Worm (Caenorhabditis elegans): Measurements from ENCODE around the gene nhr-101.

Gene nhr-101

DNA sequence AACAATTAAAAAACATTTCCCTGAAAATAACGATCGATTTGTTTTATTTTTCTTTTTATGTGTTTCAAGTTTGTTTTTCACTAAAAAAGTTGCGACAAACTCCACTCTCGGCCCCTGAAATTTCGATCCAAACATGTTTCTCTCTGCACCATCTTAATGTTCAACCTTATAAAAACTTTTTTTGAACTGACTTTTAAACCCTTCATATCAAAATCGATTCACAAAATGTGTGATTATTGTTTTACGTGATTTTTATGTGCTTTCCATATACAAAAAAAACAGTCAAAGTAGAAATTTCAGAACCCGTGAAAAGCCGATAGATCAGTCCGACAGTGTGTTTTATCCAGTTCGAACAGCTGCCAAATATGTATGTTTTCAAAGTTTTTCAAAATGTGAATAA is 42.7 kb upstream of the nhr-101 start, which contains the start of gene ccch-1:
TSS of gene ccch-1 (plus strand) at position 301 of the 400 bp plus-strand sequence.
- TF ChIP-seq T07F8.4 (tag; optimal IDR thresholded peaks at IDR 0.05) (no peak), zim-3 (tag; optimal IDR thresholded peaks at IDR 0.05) (no peak), lin-26 (GFP tag; IDR thresholded peaks at IDR 0.05) (no peak), Y53F4B.3 (GFP tag; IDR thresholded peaks at IDR 0.05) (no peak), bed-1 (GFP tag; IDR thresholded peaks at IDR 0.05) (no peak), lsy-27 (tag; optimal IDR thresholded peaks at IDR 0.05; ENCODE audit: borderline replicate concordance, insufficient read depth) (no peak), fkh-3 (tag; optimal IDR thresholded peaks at IDR 0.05) (no peak), let-526 (GFP tag; IDR thresholded peaks at IDR 0.05) (no peak), tlf-1 (GFP tag; optimal IDR thresholded peaks at IDR 0.05) (no peak), dpff-1 (tag; optimal IDR thresholded peaks at IDR 0.05) (no peak), hsf-1 (GFP tag; IDR thresholded peaks at IDR 0.05) (no peak), ZK185.1 (tag; optimal IDR thresholded peaks at IDR 0.05; ENCODE audit: poor library complexity, severe bottlenecking) (no peak)

DNA sequence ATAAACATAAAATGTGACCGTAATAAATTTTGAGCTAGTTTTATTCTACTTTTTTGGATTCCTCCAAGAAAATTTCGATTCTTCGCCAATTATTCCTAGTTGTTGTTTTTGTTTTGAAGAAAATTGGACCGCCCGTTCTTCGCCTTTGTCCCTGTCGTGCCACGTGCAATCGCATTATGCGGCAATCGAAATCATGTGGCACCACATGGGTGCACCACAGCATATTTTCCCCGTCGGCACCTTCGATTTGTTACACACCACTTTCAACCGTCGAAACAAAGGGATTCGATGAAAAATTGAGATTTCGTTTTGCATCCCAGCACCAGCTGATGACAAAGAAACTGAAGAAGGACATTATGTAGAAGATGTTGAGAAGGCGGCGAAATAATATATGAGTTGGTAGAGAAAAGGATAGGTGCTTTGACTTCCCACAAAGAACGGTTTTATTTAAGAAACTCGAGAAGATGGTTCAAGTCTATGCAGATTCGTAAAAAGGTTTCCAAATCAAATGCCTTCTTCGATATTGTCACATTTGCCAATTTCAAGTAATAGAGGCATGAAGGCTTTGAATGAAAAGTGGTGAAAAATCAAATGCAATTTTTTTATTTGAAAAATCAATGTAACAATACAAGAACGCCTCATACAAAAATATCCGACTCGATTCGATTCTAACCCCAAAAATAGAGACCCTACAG is 41.5 kb upstream of the nhr-101 start:
- TF ChIP-seq dox-1 (GFP tag; IDR thresholded peaks at IDR 0.05) (no peak), C06A6.2 (GFP tag; conservative IDR thresholded peaks at IDR 0.05) (no peak), nfya-1 (tag; optimal IDR thresholded peaks at IDR 0.05; ENCODE audit: borderline replicate concordance, insufficient read depth) (no peak), somi-1 (GFP tag; optimal IDR thresholded peaks at IDR 0.05) (no peak), mel-28 (tag; optimal IDR thresholded peaks at IDR 0.05; ENCODE audit: borderline replicate concordance) (no peak), cebp-1 (GFP tag; IDR thresholded peaks at IDR 0.05) (no peak), cebp-1 (tag; optimal IDR thresholded peaks at IDR 0.05) (no peak), hmg-20 (GFP tag; IDR thresholded peaks at IDR 0.05) (no peak)

DNA sequence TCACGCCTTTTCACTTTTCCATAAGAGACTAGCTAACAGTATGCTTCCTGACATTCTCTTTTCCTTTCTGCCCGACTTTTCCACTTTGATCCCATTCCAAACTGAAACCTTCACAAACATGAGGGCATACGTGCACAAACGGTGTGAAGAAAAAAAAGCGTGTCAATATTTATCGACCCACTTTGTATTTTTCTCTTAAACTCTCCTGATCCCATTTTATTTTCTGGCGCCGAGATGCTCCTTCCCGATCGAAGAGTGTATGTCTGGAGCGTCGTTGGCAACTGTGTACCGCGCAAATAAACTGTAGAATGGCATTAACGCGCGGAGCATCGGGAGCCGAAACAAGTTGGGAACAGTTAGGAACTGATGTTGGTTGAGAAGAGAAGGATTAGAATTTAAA is 40.7 kb upstream of the nhr-101 start:
- TF ChIP-seq Y79H2A.3 (GFP tag; conservative IDR thresholded peaks at IDR 0.05) (no peak), egl-44 (GFP tag; IDR thresholded peaks at IDR 0.05) (no peak), dpff-1 (tag; optimal IDR thresholded peaks at IDR 0.05) (no peak), repo-1 (tag; optimal IDR thresholded peaks at IDR 0.05) (no peak)

DNA sequence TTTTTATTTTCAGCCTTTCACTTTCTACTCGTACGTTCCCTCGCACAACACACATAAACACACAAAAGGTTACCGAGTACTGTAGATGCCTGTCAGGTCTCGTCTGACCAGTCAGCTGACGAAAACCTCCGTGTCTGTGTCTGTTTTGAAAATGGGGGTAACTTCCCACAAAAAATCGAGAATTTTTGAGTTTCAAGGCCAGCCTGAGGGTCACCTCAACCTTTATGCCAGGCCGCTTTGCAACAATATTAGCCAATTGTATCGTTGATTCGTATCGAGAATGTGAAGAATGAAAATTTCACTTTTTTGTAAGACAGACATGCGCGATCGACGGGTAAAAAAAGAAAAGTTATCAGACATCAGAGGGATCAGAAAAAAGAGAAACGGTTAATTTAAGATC is 39.2 kb upstream of the nhr-101 start:
- TF ChIP-seq mes-4 (tag; optimal IDR thresholded peaks at IDR 0.05) (no peak), ceh-27 (GFP tag; optimal IDR thresholded peaks at IDR 0.05) (peak; percentile 68), mxl-1 (tag; optimal IDR thresholded peaks at IDR 0.05) (no peak), C06A6.2 (GFP tag; conservative IDR thresholded peaks at IDR 0.05) (no peak), lin-40 (tag; optimal IDR thresholded peaks at IDR 0.05) (peak; percentile 56), cebp-2 (GFP tag; IDR thresholded peaks at IDR 0.05) (no peak), ztf-26 (tag; optimal IDR thresholded peaks at IDR 0.05) (peak; percentile 17)

DNA sequence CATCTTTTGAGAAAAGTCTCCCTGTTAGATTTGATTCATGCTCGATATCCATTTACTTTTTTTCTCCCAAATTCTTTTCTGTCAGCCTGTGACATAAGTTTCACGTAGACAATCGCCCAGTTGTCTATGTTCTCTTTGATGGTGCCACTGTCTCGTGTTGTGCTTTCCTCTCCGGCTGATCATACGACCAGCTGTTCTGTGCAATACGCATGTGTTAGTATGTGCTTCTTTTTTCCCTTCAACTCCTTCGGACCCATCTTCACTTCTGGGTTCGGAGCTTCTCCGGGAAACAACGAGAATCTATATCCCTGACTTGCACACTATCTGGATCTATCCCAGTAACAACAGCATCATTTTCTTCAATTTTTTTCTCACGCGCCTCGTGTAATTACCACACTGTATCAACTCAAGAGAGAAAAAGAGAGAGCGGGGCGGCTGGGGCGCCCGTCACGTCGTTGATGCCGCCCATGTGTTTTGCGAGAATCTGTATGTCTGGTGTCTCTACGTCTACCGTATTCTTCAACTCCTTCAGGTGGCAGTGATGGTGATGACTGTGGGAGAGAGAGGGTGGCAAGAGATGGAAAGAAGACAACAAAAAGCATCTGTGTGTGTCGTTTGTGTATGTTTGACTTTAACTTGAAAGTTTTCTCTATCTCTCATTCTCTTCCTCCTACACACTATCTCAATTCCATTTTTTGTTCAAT is 38.3 kb upstream of the nhr-101 start:
- TF ChIP-seq cebp-1 (GFP tag; IDR thresholded peaks at IDR 0.05) (no peak), cebp-1 (tag; optimal IDR thresholded peaks at IDR 0.05) (peak; percentile 77), C06A6.2 (GFP tag; conservative IDR thresholded peaks at IDR 0.05) (0 out of 2 replicates have a peak, but pooled peaks have one; percentile 52), Y95B8A.8 (GFP tag; IDR thresholded peaks at IDR 0.05) (no peak), dpl-1 (GFP tag; optimal IDR thresholded peaks at IDR 0.05) (no peak), zfh-2 (GFP tag; conservative IDR thresholded peaks at IDR 0.05) (peak; percentile 79), F10E7.11 (tag; optimal IDR thresholded peaks at IDR 0.05) (no peak), snpc-4 (GFP tag; optimal IDR thresholded peaks at IDR 0.05) (no peak), snpc-4 (tag; optimal IDR thresholded peaks at IDR 0.05) (peak in 3 of 4 experiments; percentile 10 to 58 (median 54)), K11D2.4 (GFP tag; IDR thresholded peaks at IDR 0.05) (0 out of 2 replicates have a peak, but pooled peaks have one; percentile 8), let-526 (GFP tag; IDR thresholded peaks at IDR 0.05) (peak; percentile 26; the same call in 1 of the 2 replicates), lin-54 (GFP tag; optimal IDR thresholded peaks at IDR 0.05) (peak; percentile 8), madf-3 (GFP tag; IDR thresholded peaks at IDR 0.05) (0 out of 2 replicates have a peak, but pooled peaks have one; percentile 23), madf-6 (GFP tag; IDR thresholded peaks at IDR 0.05) (no peak), rcor-1 (GFP tag; IDR thresholded peaks at IDR 0.05) (no peak), egl-44 (GFP tag; IDR thresholded peaks at IDR 0.05) (0 out of 2 replicates have a peak, but pooled peaks have one; percentile 57)

Data from whole organism, young adult.